Fruit fly (Drosophila melanogaster): ENCODE data around the gene CG6974.

dm6 chr3R:15087043-15087442, 8.0 kb upstream of the CG6974 start:
- no peak for TF ChIP-seq MESR4 (GFP tag; optimal IDR thresholded peaks at IDR 0.05)
- no peak for TF ChIP-seq Taf1 (GFP tag; IDR thresholded peaks at IDR 0.05)
- TF ChIP-seq ttk (GFP tag; IDR thresholded peaks at IDR 0.05) = no peak
- TF ChIP-seq CrebB (tag; optimal IDR thresholded peaks at IDR 0.05) = no peak

Data from whole organism, embryonic.